Fruit fly (Drosophila melanogaster) whole organism, embryonic: Measurements from ENCODE around the gene CG42541.

ENCODE experiments used
- Sox102F ChIP-seq: fragments of 200-800 bp; sonication (Bioruptor generic); optimal IDR thresholded peaks from 2 replicates; lab custom pipeline; 2018; ENCODE audit warnings: missing biosample characterization, mild to moderate bottlenecking, missing genetic modification characterization, moderate library complexity
- Taf1 ChIP-seq: fragments of 200-800 bp; sonication (Bioruptor generic); IDR thresholded peaks from 2 replicates; pipeline ENCODE4 v1.3.6; 2022; ENCODE audit warnings: missing biosample characterization, missing genetic modification characterization
- otp ChIP-seq: fragments of 200-800 bp; sonication (Bioruptor generic); IDR thresholded peaks from 3 replicates; pipeline ENCODE4, ENCODE4 v1.3.6; 2022; ENCODE audit warnings: missing biosample characterization, missing genetic modification characterization

dm6 chrX:3967613-3968012 is 37.2 kb upstream of the CG42541 start:
- TF ChIP-seq Sox102F (GFP tag; lab: Kevin White, UChicago) (no peak), Taf1 (GFP tag; lab: Robert Waterston, UW) (no peak), otp (GFP tag; lab: Robert Waterston, UW) (no peak)
